Worm (Caenorhabditis elegans): ENCODE results near the gene Y73B6BL.14.

- TF ChIP-seq ceh-58 (GFP tag; IDR thresholded peaks at IDR 0.05) (no peak), F39B2.1 (GFP tag; IDR thresholded peaks at IDR 0.05) (no peak)
These were observed 43.3 kb downstream of the Y73B6BL.14 start for ce11 chrIV:6299523-6299922.
